Fruit fly (Drosophila melanogaster) whole organism, wandering third instar larva: ENCODE measurements around the gene CG6901.
A peak's percentile ranks its signal among the peaks of the same experiment; 100 is the strongest.

Experiments used
- Abd-B ChIP-seq: fragments of >200 bp; optimal IDR thresholded peaks from 2 replicates; lab custom pipeline; 2017; ENCODE audit warnings: missing biosample characterization, missing genetic modification characterization
- CG32264 ChIP-seq: fragments of 200-800 bp; sonication (Bioruptor generic); optimal IDR thresholded peaks from 2 replicates; lab custom pipeline; 2016; ENCODE audit warnings: missing biosample characterization, missing genetic modification characterization
- CG9705 ChIP-seq: fragments of 200-800 bp; sonication (Bioruptor generic); optimal IDR thresholded peaks from 2 replicates; lab custom pipeline; 2018; ENCODE audit warnings: missing biosample characterization, mild to moderate bottlenecking, missing genetic modification characterization
- CrebA ChIP-seq: fragments of 200-800 bp; sonication (Bioruptor generic); optimal IDR thresholded peaks from 2 replicates; lab custom pipeline; 2016; ENCODE audit warnings: missing biosample characterization, mild to moderate bottlenecking, missing genetic modification characterization, borderline replicate concordance
- Dfd ChIP-seq: fragments of >200 bp; optimal IDR thresholded peaks from 2 replicates; lab custom pipeline; 2017; ENCODE audit warnings: missing biosample characterization, missing genetic modification characterization
- Dif ChIP-seq: fragments of 200-275, 200-300 bp; sonication (Bioruptor generic); optimal IDR thresholded peaks from 2 replicates; lab custom pipeline; 2018; ENCODE audit warnings: missing biosample characterization, missing genetic modification characterization; ENCODE audit not compliant: partially characterized antibody
- GATAd ChIP-seq: sonication (Bioruptor generic); optimal IDR thresholded peaks from 2 replicates; lab custom pipeline; 2016; ENCODE audit warnings: missing biosample characterization, missing genetic modification characterization
- HLH106 ChIP-seq: fragments of 200-800 bp; optimal IDR thresholded peaks from 3 replicates; lab custom pipeline; 2019; ENCODE audit warnings: missing biosample characterization, mild to moderate bottlenecking, missing genetic modification characterization, moderate library complexity
- Hnf4 ChIP-seq: fragments of 200-800 bp; sonication (Bioruptor generic); optimal IDR thresholded peaks from 2 replicates; lab custom pipeline; 2016; ENCODE audit warnings: missing biosample characterization, mild to moderate bottlenecking, missing genetic modification characterization
- Hr78 ChIP-seq: fragments of >200 bp; optimal IDR thresholded peaks from 2 replicates; lab custom pipeline; 2017; ENCODE audit warnings: missing biosample characterization, missing genetic modification characterization
- Hr83 ChIP-seq: fragments of 200-300 bp; sonication (Bioruptor generic); optimal IDR thresholded peaks from 2 replicates; lab custom pipeline; 2016; ENCODE audit warnings: missing biosample characterization, mild to moderate bottlenecking, missing genetic modification characterization, moderate library complexity; ENCODE audit not compliant: poor library complexity, severe bottlenecking
- Jra ChIP-seq: sonication (Bioruptor generic); optimal IDR thresholded peaks from 2 replicates; lab custom pipeline; 2016; ENCODE audit warnings: missing biosample characterization, missing genetic modification characterization
- Mio ChIP-seq: sonication (Bioruptor generic); optimal IDR thresholded peaks from 2 replicates; lab custom pipeline; 2016; ENCODE audit warnings: missing biosample characterization, missing genetic modification characterization
- Myc ChIP-seq: fragments of >200 bp; optimal IDR thresholded peaks from 2 replicates; lab custom pipeline; 2017
- OdsH ChIP-seq: fragments of 200-800 bp; sonication (Bioruptor generic); optimal IDR thresholded peaks from 2 replicates; lab custom pipeline; 2016; ENCODE audit warnings: missing biosample characterization, mild to moderate bottlenecking, missing genetic modification characterization
- Rel ChIP-seq, 2 experiments: fragments of 200-800 bp; sonication (Bioruptor generic) in 1 of 2; optimal IDR thresholded peaks; 2 replicates in 1 of 2; 3 replicates in 1 of 2; lab custom pipeline; 2016 to 2019; ENCODE audit warnings: mild to moderate bottlenecking in 2 of 2, missing biosample characterization in 2 of 2, missing genetic modification characterization in 2 of 2, moderate library complexity in 1 of 2
- Sp1 ChIP-seq: fragments of 200-800 bp; sonication (Bioruptor generic); optimal IDR thresholded peaks from 3 replicates; lab custom pipeline; 2019; ENCODE audit warnings: missing biosample characterization, mild to moderate bottlenecking, missing genetic modification characterization, moderate library complexity
- Vsx2 ChIP-seq: fragments of 200-300, 225-300 bp; sonication (Bioruptor generic); optimal IDR thresholded peaks from 2 replicates; lab custom pipeline; 2018; ENCODE audit warnings: missing biosample characterization, missing genetic modification characterization; ENCODE audit not compliant: partially characterized antibody
- br ChIP-seq: fragments of 200-800 bp; sonication (Bioruptor generic); optimal IDR thresholded peaks from 2 replicates; lab custom pipeline; 2016; ENCODE audit warnings: missing biosample characterization, missing genetic modification characterization
- brk ChIP-seq: fragments of 200-800 bp; sonication (Bioruptor generic); optimal IDR thresholded peaks from 2 replicates; lab custom pipeline; 2016; ENCODE audit warnings: missing biosample characterization, mild to moderate bottlenecking, missing genetic modification characterization
- dl ChIP-seq, 2 experiments: fragments of 175-275, 200-275 bp in 1 of 2; fragments of 200-275 bp in 1 of 2; sonication (Bioruptor generic); optimal IDR thresholded peaks; lab custom pipeline; 2018; ENCODE audit warnings: mild to moderate bottlenecking in 2 of 2, missing biosample characterization in 2 of 2, missing genetic modification characterization in 2 of 2, moderate library complexity in 2 of 2; ENCODE audit not compliant: partially characterized antibody in 2 of 2, insufficient read depth in 1 of 2
- dmrt93B ChIP-seq: fragments of 200-800 bp; sonication (Bioruptor generic); optimal IDR thresholded peaks from 2 replicates; lab custom pipeline; 2018; ENCODE audit warnings: missing biosample characterization, mild to moderate bottlenecking, missing genetic modification characterization
- dsf ChIP-seq: sonication (Bioruptor generic); optimal IDR thresholded peaks from 2 replicates; lab custom pipeline; 2016; ENCODE audit warnings: missing biosample characterization, missing genetic modification characterization, borderline replicate concordance
- ey ChIP-seq: fragments of 200-800 bp; sonication (Bioruptor generic); optimal IDR thresholded peaks from 2 replicates; lab custom pipeline; 2016; ENCODE audit warnings: missing biosample characterization, missing genetic modification characterization
- foxo ChIP-seq, 2 experiments: fragments of 200-800 bp; sonication (Bioruptor generic); optimal IDR thresholded peaks; 2 replicates in 1 of 2; 3 replicates in 1 of 2; lab custom pipeline; 2016 to 2017; ENCODE audit warnings: missing biosample characterization in 2 of 2, missing genetic modification characterization in 2 of 2
- fru ChIP-seq: fragments of 200-800 bp; sonication (Bioruptor generic); optimal IDR thresholded peaks from 3 replicates; lab custom pipeline; 2016; ENCODE audit warnings: missing biosample characterization, mild to moderate bottlenecking, missing genetic modification characterization
- h ChIP-seq: fragments of 200-800 bp; sonication (Bioruptor generic); optimal IDR thresholded peaks from 3 replicates; lab custom pipeline; 2016; ENCODE audit warnings: missing biosample characterization, mild to moderate bottlenecking, missing genetic modification characterization
- jim ChIP-seq: fragments of 175-275, 200-325 bp; sonication (Bioruptor generic); optimal IDR thresholded peaks from 2 replicates; lab custom pipeline; 2016; ENCODE audit warnings: missing biosample characterization, mild to moderate bottlenecking, missing genetic modification characterization
- lola ChIP-seq: fragments of >200 bp; optimal IDR thresholded peaks from 2 replicates; lab custom pipeline; 2017; ENCODE audit warnings: missing biosample characterization, missing genetic modification characterization
- pan ChIP-seq: fragments of >200 bp; optimal IDR thresholded peaks from 2 replicates; lab custom pipeline; 2017
- psq ChIP-seq: fragments of 200-800 bp; sonication (Bioruptor generic); optimal IDR thresholded peaks from 3 replicates; lab custom pipeline; 2017; ENCODE audit warnings: missing biosample characterization, mild to moderate bottlenecking, missing genetic modification characterization, moderate library complexity
- rgr ChIP-seq: fragments of 200-800 bp; sonication (Bioruptor generic); optimal IDR thresholded peaks from 3 replicates; lab custom pipeline; 2016; ENCODE audit warnings: missing biosample characterization, mild to moderate bottlenecking, missing genetic modification characterization
- sage ChIP-seq: fragments of 200-800 bp; sonication (Bioruptor generic); optimal IDR thresholded peaks from 2 replicates; lab custom pipeline; 2016; ENCODE audit warnings: missing biosample characterization, mild to moderate bottlenecking, missing genetic modification characterization
- sv ChIP-seq: fragments of 200-800 bp; sonication (Bioruptor generic); optimal IDR thresholded peaks from 3 replicates; lab custom pipeline; 2016; ENCODE audit warnings: missing biosample characterization, missing genetic modification characterization
- tai ChIP-seq: sonication (Bioruptor generic); optimal IDR thresholded peaks from 2 replicates; lab custom pipeline; 2016; ENCODE audit warnings: missing biosample characterization, missing genetic modification characterization
- usp ChIP-seq: fragments of >200 bp; optimal IDR thresholded peaks from 2 replicates; lab custom pipeline; 2017; ENCODE audit warnings: missing biosample characterization, missing genetic modification characterization
- woc ChIP-seq: sonication (Bioruptor generic); optimal IDR thresholded peaks from 2 replicates; lab custom pipeline; 2016; ENCODE audit warnings: missing biosample characterization, mild to moderate bottlenecking, missing genetic modification characterization

CG6901 gene

DNA sequence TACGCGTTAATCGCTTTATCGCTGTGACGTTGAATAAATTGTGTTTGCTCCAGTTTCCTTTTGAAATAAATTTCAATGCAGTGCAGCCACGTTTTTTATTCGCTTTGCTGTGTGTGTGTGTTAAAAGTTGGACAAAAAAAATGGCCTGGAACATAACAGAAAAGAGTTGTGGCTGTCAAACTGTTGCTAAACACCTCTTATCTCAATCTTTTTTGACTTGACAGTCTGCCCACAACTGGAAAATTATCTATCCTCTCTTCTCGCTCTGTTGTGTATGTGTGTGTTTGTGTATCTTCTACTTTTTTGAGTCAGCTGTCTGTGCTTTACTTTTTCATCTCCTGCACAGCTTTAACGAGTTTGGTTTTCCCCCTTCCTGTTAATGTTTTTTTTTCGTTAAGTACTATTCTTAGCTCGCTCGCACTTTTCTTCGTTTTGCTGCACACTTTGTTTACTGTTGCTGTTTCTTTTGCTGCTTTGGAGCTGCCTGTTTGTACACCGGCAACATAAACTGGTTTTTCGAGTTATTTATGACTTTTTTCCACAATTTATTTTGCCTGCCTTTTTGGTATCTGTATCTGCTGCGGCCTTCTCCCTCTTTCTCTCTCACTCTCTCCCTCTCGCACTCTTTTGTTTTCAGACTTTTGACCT is 42.1 kb upstream of the CG6901 start:
- TF ChIP-seq brk (GFP tag; lab: Kevin White, UChicago) (peak; percentile 9), dsf (GFP tag; lab: Kevin White, UChicago) (no peak), fru (GFP tag; lab: Kevin White, UChicago) (no peak), CG32264 (no peak), Hr83 (GFP tag; lab: Kevin White, UChicago) (no peak), dl (GFP tag; optimal IDR thresholded peaks at IDR 0.05; lab: Kevin White, UChicago; ENCODE audit: insufficient read depth in 1 of 2, partially characterized antibody in 2 of 2) (peak in 1 of 2 experiments; percentile 42), Sp1 (no peak), foxo (GFP tag; optimal IDR thresholded peaks at IDR 0.05; lab: Kevin White, UChicago) (no peak), woc (GFP tag; lab: Kevin White, UChicago) (no peak), Mio (GFP tag; lab: Kevin White, UChicago) (no peak), Dfd (GFP tag; lab: Kevin White, UChicago) (no peak), usp (GFP tag; lab: Kevin White, UChicago) (no peak), sv (no peak), psq (GFP tag; lab: Kevin White, UChicago) (peak; percentile 87), jim (no peak), Hr78 (GFP tag; lab: Kevin White, UChicago) (no peak), Dif (GFP tag; lab: Kevin White, UChicago) (peak; percentile 37), CrebA (GFP tag; lab: Kevin White, UChicago) (no peak), sage (no peak), Rel (GFP tag; optimal IDR thresholded peaks at IDR 0.05; lab: Kevin White, UChicago) (no peak), Rel (tag; optimal IDR thresholded peaks at IDR 0.05; lab: Kevin White, UChicago) (peak; percentile 63), br (GFP tag; lab: Kevin White, UChicago) (no peak), Vsx2 (GFP tag; lab: Kevin White, UChicago) (peak; percentile 71), OdsH (no peak)

dm6 chr3R:16282080-16282690 is 41.0 kb upstream of the CG6901 start:
- peak; percentile 62 for TF ChIP-seq Hnf4 (GFP tag; lab: Kevin White, UChicago)
- TF ChIP-seq HLH106 (tag; lab: Kevin White, UChicago), result peak; percentile 10
- peak in 1 of 2 experiments; percentile 27 for TF ChIP-seq foxo (GFP tag; optimal IDR thresholded peaks at IDR 0.05; lab: Kevin White, UChicago)
- peak; percentile 23 for TF ChIP-seq br (GFP tag; lab: Kevin White, UChicago)
- TF ChIP-seq psq (GFP tag; lab: Kevin White, UChicago), result peak; percentile 27
- no peak for TF ChIP-seq Rel (GFP tag; optimal IDR thresholded peaks at IDR 0.05; lab: Kevin White, UChicago)
- peak; percentile 67 for TF ChIP-seq Rel (tag; optimal IDR thresholded peaks at IDR 0.05; lab: Kevin White, UChicago)
- peak; percentile 80 for TF ChIP-seq jim
- peak; percentile 55 for TF ChIP-seq rgr (GFP tag; lab: Kevin White, UChicago)
- no peak for TF ChIP-seq woc (GFP tag; lab: Kevin White, UChicago)
- TF ChIP-seq Jra (GFP tag; lab: Kevin White, UChicago), result peak; percentile 46
- no peak for TF ChIP-seq Hr78 (GFP tag; lab: Kevin White, UChicago)
- no peak for TF ChIP-seq ey (GFP tag; lab: Kevin White, UChicago)
- TF ChIP-seq Hr83 (GFP tag; lab: Kevin White, UChicago), result peak; percentile 60
- TF ChIP-seq OdsH, result peak; percentile 59
- TF ChIP-seq fru (GFP tag; lab: Kevin White, UChicago), result peak; percentile 10
- no peak for TF ChIP-seq lola (GFP tag; lab: Kevin White, UChicago)
- TF ChIP-seq tai, result peak; percentile 74
- TF ChIP-seq h (GFP tag; lab: Kevin White, UChicago), result peak; percentile 55
- TF ChIP-seq dmrt93B, result peak; percentile 18
- no peak for TF ChIP-seq Myc (lab: Kevin White, UChicago)

DNA sequence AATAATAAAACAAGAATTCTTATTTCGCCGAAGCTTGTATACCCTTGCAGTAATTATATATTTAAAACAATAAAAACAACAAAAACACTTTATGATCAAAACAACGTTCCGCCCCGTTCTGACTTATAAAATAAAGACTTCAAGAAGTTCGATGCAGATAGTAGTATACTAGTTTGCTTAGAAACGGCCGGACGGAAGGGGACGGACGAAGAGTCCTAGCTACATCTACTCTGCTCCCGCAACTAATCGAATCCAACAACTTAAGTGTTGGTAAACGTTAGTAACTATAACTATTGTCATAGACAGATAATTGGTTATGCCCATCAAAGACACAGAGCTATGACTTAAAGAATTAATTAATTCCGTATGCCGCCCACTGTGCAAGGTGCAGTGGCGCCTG is 38.7 kb upstream of the CG6901 start:
- TF ChIP-seq Rel (GFP tag; optimal IDR thresholded peaks at IDR 0.05; lab: Kevin White, UChicago), result no peak
- no peak for TF ChIP-seq Rel (tag; optimal IDR thresholded peaks at IDR 0.05; lab: Kevin White, UChicago)
- TF ChIP-seq dsf (GFP tag; lab: Kevin White, UChicago), result no peak
- no peak for TF ChIP-seq Sp1
- no peak for TF ChIP-seq Mio (GFP tag; lab: Kevin White, UChicago)
- no peak for TF ChIP-seq GATAd (GFP tag; lab: Kevin White, UChicago)
- TF ChIP-seq Dif (GFP tag; lab: Kevin White, UChicago), result no peak
- TF ChIP-seq Dfd (GFP tag; lab: Kevin White, UChicago), result no peak
- no peak for TF ChIP-seq CG9705 (GFP tag; lab: Kevin White, UChicago)
- TF ChIP-seq Hr83 (GFP tag; lab: Kevin White, UChicago), result no peak
- no peak for TF ChIP-seq jim
- no peak for TF ChIP-seq Hr78 (GFP tag; lab: Kevin White, UChicago)
- TF ChIP-seq dl (GFP tag; optimal IDR thresholded peaks at IDR 0.05; lab: Kevin White, UChicago; ENCODE audit: insufficient read depth in 1 of 2, partially characterized antibody in 2 of 2), result no peak
- no peak for TF ChIP-seq sv
- no peak for TF ChIP-seq lola (GFP tag; lab: Kevin White, UChicago)
- TF ChIP-seq Vsx2 (GFP tag; lab: Kevin White, UChicago), result no peak
- TF ChIP-seq sage, result no peak
- no peak for TF ChIP-seq rgr (GFP tag; lab: Kevin White, UChicago)
- TF ChIP-seq Abd-B (GFP tag; lab: Kevin White, UChicago), result no peak
- no peak for TF ChIP-seq pan (lab: Kevin White, UChicago)
- TF ChIP-seq h (GFP tag; lab: Kevin White, UChicago), result no peak
